Worm (Caenorhabditis elegans): ENCODE results near the gene E04F6.15.

DNA sequence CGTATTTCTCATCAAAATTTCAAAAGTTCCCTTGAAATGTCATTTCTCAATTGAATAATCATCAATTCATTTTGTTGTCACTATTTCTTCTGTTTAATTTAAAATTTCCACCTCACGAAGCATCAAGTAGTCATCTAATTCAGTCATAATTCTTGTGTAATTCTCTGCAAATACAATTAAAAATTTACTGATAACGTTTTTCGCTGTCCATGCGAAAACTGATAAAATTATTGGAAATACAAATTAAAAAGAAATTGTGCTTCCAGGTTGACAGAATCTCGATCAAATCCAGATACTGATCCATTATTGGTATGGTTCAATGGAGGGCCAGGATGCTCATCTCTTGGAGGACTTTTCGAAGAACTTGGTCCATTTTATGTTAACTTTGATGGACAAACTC is 23.2 kb upstream of the E04F6.15 start:
- no peak for TF ChIP-seq unc-62 (GFP tag; optimal IDR thresholded peaks at IDR 0.05 in 1 of 2)
- no peak for TF ChIP-seq unc-62 (tag; optimal IDR thresholded peaks at IDR 0.05)
- no peak for TF ChIP-seq lin-15B (tag; optimal IDR thresholded peaks at IDR 0.05)
- TF ChIP-seq pha-4 (GFP tag; IDR thresholded peaks at IDR 0.05): no peak
- no peak for TF ChIP-seq pha-4 (tag; optimal IDR thresholded peaks at IDR 0.05)
- no peak for TF ChIP-seq ceh-32 (tag; optimal IDR thresholded peaks at IDR 0.05; ENCODE audit: poor library complexity)
- TF ChIP-seq ceh-82 (tag; optimal IDR thresholded peaks at IDR 0.05): no peak
- TF ChIP-seq nhr-25 (tag; optimal IDR thresholded peaks at IDR 0.05; ENCODE audit: borderline replicate concordance, insufficient read depth): no peak
- TF ChIP-seq mes-2 (tag; optimal IDR thresholded peaks at IDR 0.05; ENCODE audit: poor library complexity, severe bottlenecking): no peak
- no peak for TF ChIP-seq unc-39 (tag; optimal IDR thresholded peaks at IDR 0.05)
- no peak for TF ChIP-seq lin-1 (GFP tag; IDR thresholded peaks at IDR 0.05)
- no peak for TF ChIP-seq mdl-1 (tag; optimal IDR thresholded peaks at IDR 0.05)
- TF ChIP-seq lsy-2 (tag; optimal IDR thresholded peaks at IDR 0.05): no peak
